Worm (Caenorhabditis elegans): Measurements from ENCODE around the gene R02D5.4.

Gene R02D5.4

ce11 chrV:14484582-14484981, at the start of gene R02D5.4:
TSS of gene R02D5.4 (minus strand) at chrV:14484682.
- TF ChIP-seq die-1 (tag; optimal IDR thresholded peaks at IDR 0.05) (no peak), zim-3 (tag; optimal IDR thresholded peaks at IDR 0.05) (no peak), hlh-26 (GFP tag; conservative IDR thresholded peaks at IDR 0.05) (no peak), madf-8 (GFP tag; conservative IDR thresholded peaks at IDR 0.05) (no peak), ceh-100 (GFP tag; IDR thresholded peaks at IDR 0.05) (no peak), attf-3 (GFP tag; conservative IDR thresholded peaks at IDR 0.05) (no peak), lin-35 (GFP tag; optimal IDR thresholded peaks at IDR 0.05) (no peak), madf-6 (GFP tag; IDR thresholded peaks at IDR 0.05) (no peak), sea-2 (GFP tag; IDR thresholded peaks at IDR 0.05) (no peak), athp-1 (tag; optimal IDR thresholded peaks at IDR 0.05) (no peak), cebp-1 (GFP tag; IDR thresholded peaks at IDR 0.05) (no peak), cebp-1 (tag; optimal IDR thresholded peaks at IDR 0.05) (no peak)

ce11 chrV:14532374-14532773, 47.9 kb upstream of the R02D5.4 start:
- TF ChIP-seq aptf-2 (GFP tag; conservative IDR thresholded peaks at IDR 0.05) (no peak), ztf-3 (GFP tag; optimal IDR thresholded peaks at IDR 0.05) (no peak), hmg-1.2 (GFP tag; IDR thresholded peaks at IDR 0.05) (0 out of 2 replicates have a peak, but pooled peaks have one; percentile 24), snpc-1.3 (tag; optimal IDR thresholded peaks at IDR 0.05; ENCODE audit: insufficient read depth) (no peak)

ce11 chrV:14530813-14531212, 46.3 kb upstream of the R02D5.4 start, which contains the start of gene kcnl-4:
TSS of gene kcnl-4 (plus strand) at chrV:14531113.
- TF ChIP-seq C06A6.2 (GFP tag; conservative IDR thresholded peaks at IDR 0.05): no peak
- TF ChIP-seq T07F8.4 (tag; optimal IDR thresholded peaks at IDR 0.05): no peak
- no peak for TF ChIP-seq lin-40 (tag; optimal IDR thresholded peaks at IDR 0.05)
- TF ChIP-seq snpc-3.4 (tag; optimal IDR thresholded peaks at IDR 0.05): no peak
- TF ChIP-seq C17E4.6 (GFP tag; IDR thresholded peaks at IDR 0.05): no peak
- no peak for TF ChIP-seq mel-28 (tag; optimal IDR thresholded peaks at IDR 0.05; ENCODE audit: borderline replicate concordance)
- no peak for TF ChIP-seq ztf-18 (tag; optimal IDR thresholded peaks at IDR 0.05)
- TF ChIP-seq F57C9.4 (tag; optimal IDR thresholded peaks at IDR 0.05): no peak
- TF ChIP-seq ceh-58 (GFP tag; IDR thresholded peaks at IDR 0.05): no peak
- no peak for TF ChIP-seq nhr-90 (tag; optimal IDR thresholded peaks at IDR 0.05)
- no peak for TF ChIP-seq zim-3 (tag; optimal IDR thresholded peaks at IDR 0.05)
- no peak for TF ChIP-seq egl-18 (GFP tag; IDR thresholded peaks at IDR 0.05)
- TF ChIP-seq repo-1 (tag; optimal IDR thresholded peaks at IDR 0.05): no peak
- no peak for TF ChIP-seq hmg-20 (GFP tag; IDR thresholded peaks at IDR 0.05)
- no peak for TF ChIP-seq sea-2 (GFP tag; IDR thresholded peaks at IDR 0.05)
- TF ChIP-seq rpc-1 (optimal IDR thresholded peaks at IDR 0.05): no peak
- no peak for TF ChIP-seq rpc-1 (tag; optimal IDR thresholded peaks at IDR 0.05)
- no peak for TF ChIP-seq hmg-1.2 (GFP tag; IDR thresholded peaks at IDR 0.05)
- no peak for TF ChIP-seq dpff-1 (tag; optimal IDR thresholded peaks at IDR 0.05)
- TF ChIP-seq F52B5.7 (tag; optimal IDR thresholded peaks at IDR 0.05): no peak

DNA sequence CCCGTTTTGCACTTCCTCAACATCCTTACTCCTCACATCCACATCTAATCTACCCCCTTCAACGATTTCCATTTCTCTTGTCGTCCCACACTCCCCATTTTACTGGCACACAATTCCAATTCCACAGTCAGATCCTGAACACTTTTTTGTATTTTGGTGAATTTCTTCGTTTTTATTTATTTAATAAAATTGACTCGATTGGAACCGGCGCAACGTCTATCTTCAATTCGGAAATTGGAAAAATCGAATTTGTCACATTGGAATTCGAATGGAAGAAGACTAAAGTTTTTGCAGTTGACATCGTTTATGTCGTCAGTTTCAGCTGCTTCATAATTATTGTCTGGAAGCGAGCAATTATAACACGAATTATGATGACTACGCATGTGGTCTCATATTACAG, 42.7 kb upstream of the R02D5.4 start:
- TF ChIP-seq attf-3 (GFP tag; conservative IDR thresholded peaks at IDR 0.05) (no peak), chd-7 (tag; optimal IDR thresholded peaks at IDR 0.05) (no peak), hmg-20 (GFP tag; IDR thresholded peaks at IDR 0.05) (no peak), B0336.3 (GFP tag; IDR thresholded peaks at IDR 0.05) (no peak), attf-6 (GFP tag; IDR thresholded peaks at IDR 0.05) (no peak)

Measured in whole organism, young adult.